Fruit fly (Drosophila melanogaster) whole organism, embryonic: ENCODE data around the gene Kaz-m1.

Source experiments
- CG11085 ChIP-seq: fragments of 200-800 bp; sonication (Bioruptor generic); IDR thresholded peaks from 2 replicates; pipeline ENCODE4 v1.3.6; 2022; ENCODE audit warnings: missing biosample characterization, missing genetic modification characterization
- CG17912 ChIP-seq: fragments of 200-800 bp; sonication (Bioruptor generic); optimal IDR thresholded peaks from 2 replicates; lab custom pipeline; 2018; ENCODE audit warnings: missing biosample characterization, mild to moderate bottlenecking, missing genetic modification characterization
- CG18599 ChIP-seq: fragments of 200-800 bp; sonication (Bioruptor generic); optimal IDR thresholded peaks from 3 replicates; lab custom pipeline; 2017; ENCODE audit warnings: missing biosample characterization, missing genetic modification characterization, mild to moderate bottlenecking, moderate library complexity, missing genetic modification reagents
- Fer1 ChIP-seq: fragments of 200-800 bp; sonication (Bioruptor generic); optimal IDR thresholded peaks from 2 replicates; lab custom pipeline; 2017; ENCODE audit warnings: missing biosample characterization, mild to moderate bottlenecking, missing genetic modification characterization
- Kr ChIP-seq: fragments of 200-800 bp; sonication (Bioruptor generic); optimal IDR thresholded peaks from 2 replicates; lab custom pipeline; 2017; ENCODE audit warnings: missing biosample characterization, mild to moderate bottlenecking, missing genetic modification characterization
- Usf ChIP-seq: fragments of 200-800 bp; sonication (Bioruptor generic); optimal IDR thresholded peaks from 2 replicates; lab custom pipeline; 2017; ENCODE audit warnings: missing genotype, missing biosample characterization, missing genetic modification characterization
- br ChIP-seq: fragments of >200 bp; optimal IDR thresholded peaks from 2 replicates; lab custom pipeline; 2017
- chm ChIP-seq: fragments of 200-800 bp; sonication (Bioruptor generic); IDR thresholded peaks from 2 replicates; pipeline ENCODE4 v1.3.6; 2022; ENCODE audit warnings: missing biosample characterization, missing genetic modification characterization
- fd3F ChIP-seq: fragments of 200-800 bp; sonication (Bioruptor generic); optimal IDR thresholded peaks from 2 replicates; lab custom pipeline; 2018; ENCODE audit warnings: missing biosample characterization, mild to moderate bottlenecking, missing genetic modification characterization, moderate library complexity
- h ChIP-seq: fragments of >200 bp; optimal IDR thresholded peaks from 2 replicates; lab custom pipeline; 2017
- otp ChIP-seq: fragments of 200-800 bp; sonication (Bioruptor generic); IDR thresholded peaks from 3 replicates; pipeline ENCODE4, ENCODE4 v1.3.6; 2022; ENCODE audit warnings: missing biosample characterization, missing genetic modification characterization
- pan ChIP-seq, 4 experiments: fragments of >200 bp in 3 of 4; fragments of 200-800 bp in 1 of 4; sonication (Bioruptor generic) in 1 of 4; optimal IDR thresholded peaks in 3 of 4; IDR thresholded peaks in 1 of 4; 2 replicates each; pipeline versions ENCODE4 v1.3.6 to Lab custom; 2017 to 2022; ENCODE audit warnings: missing biosample characterization in 2 of 4, missing genetic modification characterization in 2 of 4, mixed read lengths in 1 of 4

- TF ChIP-seq fd3F (GFP tag; lab: Kevin White, UChicago) (no peak), Kr (GFP tag; lab: Kevin White, UChicago) (peak; percentile 70), br (lab: Kevin White, UChicago) (no peak), CG11085 (GFP tag; lab: Robert Waterston, UW) (no peak), Fer1 (GFP tag; lab: Kevin White, UChicago) (no peak), otp (GFP tag; lab: Robert Waterston, UW) (no peak), chm (GFP tag; lab: Robert Waterston, UW) (no peak), CG18599 (no peak), h (lab: Kevin White, UChicago) (no peak), pan (optimal IDR thresholded peaks at IDR 0.05; lab: Kevin White, UChicago) (no peak), pan (GFP tag; optimal IDR thresholded peaks at IDR 0.05 in 1 of 2, IDR thresholded peaks at IDR 0.05 in 1 of 2) (no peak), Usf (GFP tag; lab: Kevin White, UChicago) (no peak), CG17912 (GFP tag; lab: Kevin White, UChicago) (no peak)
Measured at dm6 chr3R:26002570-26003332, 11.8 kb upstream of the Kaz-m1 start.
